Worm (Caenorhabditis elegans) whole organism, late embryonic: ENCODE data around the gene nuo-3.

Experiments used
- C08G9.2 ChIP-seq: sonication (generic microtip); optimal IDR thresholded peaks from 2 replicates; lab custom pipeline; 2016; ENCODE audit warnings: mild to moderate bottlenecking, missing genetic modification characterization, moderate library complexity, missing compliant biosample characterization
- K02D7.2 ChIP-seq: sonication (generic microtip); optimal IDR thresholded peaks from 2 replicates; lab custom pipeline; 2017; ENCODE audit warnings: mild to moderate bottlenecking, missing genetic modification characterization, missing compliant biosample characterization
- T23F11.4 ChIP-seq: fragments of 200-800 bp; sonication (Bioruptor generic); optimal IDR thresholded peaks from 2 replicates; lab custom pipeline; 2018; ENCODE audit warnings: mild to moderate bottlenecking, missing genetic modification characterization, missing compliant biosample characterization
- Y22D7AL.16 ChIP-seq: sonication (generic microtip); optimal IDR thresholded peaks from 2 replicates; lab custom pipeline; 2016; ENCODE audit warnings: missing genetic modification characterization, missing compliant biosample characterization
- ahr-1 ChIP-seq: sonication (generic microtip); optimal IDR thresholded peaks from 2 replicates; lab custom pipeline; 2016; ENCODE audit warnings: missing genetic modification characterization, missing compliant biosample characterization
- ama-1 ChIP-seq: fragments of 150-350 bp; optimal IDR thresholded peaks from 2 replicates; lab custom pipeline; 2014
- ceh-14 ChIP-seq: sonication (generic microtip); optimal IDR thresholded peaks from 2 replicates; lab custom pipeline; 2016; ENCODE audit warnings: missing genotype, missing genetic modification characterization, missing compliant biosample characterization
- ceh-19 ChIP-seq: fragments of 200-800 bp; sonication (Bioruptor generic); optimal IDR thresholded peaks from 2 replicates; lab custom pipeline; 2018; ENCODE audit warnings: mild to moderate bottlenecking, missing genetic modification characterization, missing compliant biosample characterization
- ceh-22 ChIP-seq: sonication (generic microtip); optimal IDR thresholded peaks from 2 replicates; lab custom pipeline; 2017; ENCODE audit warnings: missing biosample characterization, missing genetic modification characterization
- ceh-24 ChIP-seq: sonication (generic microtip); optimal IDR thresholded peaks from 2 replicates; lab custom pipeline; 2016; ENCODE audit warnings: mild to moderate bottlenecking, missing genetic modification characterization, missing compliant biosample characterization
- ceh-31 ChIP-seq: sonication (generic microtip); optimal IDR thresholded peaks from 2 replicates; lab custom pipeline; 2016; ENCODE audit warnings: missing genetic modification characterization, missing compliant biosample characterization
- ceh-34 ChIP-seq: sonication (generic microtip); optimal IDR thresholded peaks from 2 replicates; lab custom pipeline; 2016; ENCODE audit warnings: mild to moderate bottlenecking, missing genetic modification characterization, missing compliant biosample characterization
- ceh-45 ChIP-seq: fragments of 200-800 bp; sonication (Bioruptor generic); IDR thresholded peaks from 2 replicates; pipeline ENCODE4 v1.3.6; 2022; ENCODE audit warnings: missing genetic modification reagents, missing genetic modification characterization, missing compliant biosample characterization
- ceh-6 ChIP-seq: fragments of 200-800 bp; sonication (Bioruptor generic); optimal IDR thresholded peaks from 2 replicates; lab custom pipeline; 2018; ENCODE audit warnings: mild to moderate bottlenecking, missing genetic modification characterization, missing compliant biosample characterization
- ceh-9 ChIP-seq: sonication (generic microtip); optimal IDR thresholded peaks from 2 replicates; lab custom pipeline; 2016; ENCODE audit warnings: mild to moderate bottlenecking, missing genetic modification characterization, inconsistent platforms, missing compliant biosample characterization
- che-1 ChIP-seq: sonication (generic microtip); optimal IDR thresholded peaks from 2 replicates; lab custom pipeline; 2016; ENCODE audit warnings: mild to moderate bottlenecking, missing genetic modification characterization, missing compliant biosample characterization
- dmd-4 ChIP-seq: sonication (generic microtip); optimal IDR thresholded peaks from 2 replicates; lab custom pipeline; 2016; ENCODE audit warnings: borderline replicate concordance, missing genetic modification characterization, missing compliant biosample characterization
- dve-1 ChIP-seq: sonication (generic microtip); optimal IDR thresholded peaks from 2 replicates; lab custom pipeline; 2017; ENCODE audit warnings: antibody characterized with exemption, mild to moderate bottlenecking, missing genetic modification characterization, missing compliant biosample characterization
- elt-4 ChIP-seq: sonication (generic microtip); optimal IDR thresholded peaks from 2 replicates; lab custom pipeline; 2016; ENCODE audit warnings: missing genetic modification characterization, missing compliant biosample characterization
- ets-4 ChIP-seq: sonication (generic microtip); optimal IDR thresholded peaks from 2 replicates; lab custom pipeline; 2016; ENCODE audit warnings: missing genetic modification characterization, missing compliant biosample characterization
- fax-1 ChIP-seq: sonication (generic microtip); optimal IDR thresholded peaks from 2 replicates; lab custom pipeline; 2016; ENCODE audit warnings: missing genotype, missing genetic modification characterization, missing compliant biosample characterization
- hlh-30 ChIP-seq: sonication (generic microtip); optimal IDR thresholded peaks from 2 replicates; lab custom pipeline; 2017; ENCODE audit warnings: antibody characterized with exemption, missing genetic modification characterization, missing compliant biosample characterization; ENCODE audit not compliant: insufficient read depth
- hlh-8 ChIP-seq: sonication (generic microtip); optimal IDR thresholded peaks from 2 replicates; lab custom pipeline; 2016; ENCODE audit warnings: missing genotype, missing genetic modification characterization, missing compliant biosample characterization
- lim-6 ChIP-seq: sonication (generic microtip); optimal IDR thresholded peaks from 2 replicates; lab custom pipeline; 2016; ENCODE audit warnings: missing genetic modification characterization, missing compliant biosample characterization
- lin-11 ChIP-seq: fragments of 200-800 bp; sonication (Bioruptor generic); optimal IDR thresholded peaks from 2 replicates; lab custom pipeline; 2018; ENCODE audit warnings: mild to moderate bottlenecking, missing genetic modification characterization, missing compliant biosample characterization
- madf-2 ChIP-seq: sonication (generic microtip); optimal IDR thresholded peaks from 2 replicates; lab custom pipeline; 2017; ENCODE audit warnings: missing genetic modification characterization, missing compliant biosample characterization
- nfya-1 ChIP-seq: sonication (generic microtip); optimal IDR thresholded peaks from 2 replicates; lab custom pipeline; 2017; ENCODE audit warnings: missing genetic modification characterization, mild to moderate bottlenecking, missing compliant biosample characterization, antibody characterized with exemption, moderate library complexity
- nhr-11 ChIP-seq: fragments of 150-350 bp; optimal IDR thresholded peaks from 2 replicates; lab custom pipeline; 2014; ENCODE audit warnings: missing biosample characterization, missing genetic modification characterization
- npax-4 ChIP-seq: sonication (generic microtip); optimal IDR thresholded peaks from 2 replicates; lab custom pipeline; 2016; ENCODE audit warnings: missing genetic modification characterization, missing compliant biosample characterization
- odd-2 ChIP-seq: sonication (generic microtip); optimal IDR thresholded peaks from 2 replicates; lab custom pipeline; 2017; ENCODE audit warnings: antibody characterized with exemption, mild to moderate bottlenecking, missing genetic modification characterization, missing compliant biosample characterization
- pat-9 ChIP-seq: fragments of 200-800 bp; sonication (Bioruptor generic); optimal IDR thresholded peaks from 2 replicates; lab custom pipeline; 2018; ENCODE audit warnings: mild to moderate bottlenecking, missing genetic modification characterization, moderate library complexity, missing compliant biosample characterization
- pax-1 ChIP-seq: fragments of 150-350 bp; optimal IDR thresholded peaks from 2 replicates; lab custom pipeline; 2014; ENCODE audit warnings: missing biosample characterization, missing genetic modification characterization
- pha-2 ChIP-seq: sonication (generic microtip); optimal IDR thresholded peaks from 2 replicates; lab custom pipeline; 2017; ENCODE audit warnings: mild to moderate bottlenecking, missing genetic modification characterization, missing compliant biosample characterization
- pha-4 ChIP-seq: fragments of 150-350 bp; optimal IDR thresholded peaks from 2 replicates; lab custom pipeline; 2018; ENCODE audit warnings: missing biosample characterization, missing genetic modification reagents, missing genetic modification characterization
- rnt-1 ChIP-seq: sonication (generic microtip); optimal IDR thresholded peaks from 2 replicates; lab custom pipeline; 2016; ENCODE audit warnings: missing genetic modification characterization, missing compliant biosample characterization
- sox-4 ChIP-seq: sonication (generic microtip); optimal IDR thresholded peaks from 2 replicates; lab custom pipeline; 2017; ENCODE audit warnings: mild to moderate bottlenecking, missing genetic modification characterization, inconsistent platforms, missing compliant biosample characterization
- tbx-7 ChIP-seq: sonication (generic microtip); optimal IDR thresholded peaks from 2 replicates; lab custom pipeline; 2016; ENCODE audit warnings: missing genotype, missing genetic modification characterization, missing compliant biosample characterization
- unc-3 ChIP-seq, 2 experiments: fragments of 200-800 bp in 1 of 2; sonication (Bioruptor generic) in 1 of 2; sonication (generic microtip) in 1 of 2; conservative IDR thresholded peaks in 1 of 2; optimal IDR thresholded peaks in 1 of 2; 2 replicates each; pipeline versions ENCODE4 v1.3.6 to Lab custom; 2016 to 2022; ENCODE audit warnings: missing compliant biosample characterization in 2 of 2, missing genetic modification characterization in 2 of 2, missing genetic modification reagents in 1 of 2
- unc-55 ChIP-seq: sonication (generic microtip); optimal IDR thresholded peaks from 2 replicates; lab custom pipeline; 2017; ENCODE audit warnings: missing biosample characterization, missing genetic modification reagents, missing genetic modification characterization

Gene nuo-3

DNA sequence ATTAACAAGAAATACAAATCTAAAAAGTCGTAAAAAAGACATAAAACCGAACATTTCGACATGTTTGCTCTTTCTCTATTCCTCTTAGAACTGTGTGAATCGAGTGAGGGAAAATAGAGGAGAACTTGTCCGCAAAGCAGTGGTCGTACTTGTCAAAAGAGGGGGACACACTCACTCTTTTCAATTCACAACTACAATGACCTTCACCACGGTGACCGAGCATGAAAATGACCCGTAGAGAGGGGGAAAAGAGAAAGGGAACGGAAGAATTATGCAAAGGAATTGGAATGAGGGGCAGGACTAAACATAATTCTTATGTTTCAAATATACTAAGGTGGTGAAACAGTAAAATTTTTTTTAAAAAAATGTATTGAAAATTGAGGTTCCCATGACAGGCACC lies 36.2 kb upstream of the nuo-3 start:
- no peak for TF ChIP-seq ceh-34 (tag; lab: Kevin White, UChicago)
- TF ChIP-seq nfya-1 (tag; lab: Kevin White, UChicago): peak; percentile 13
- no peak for TF ChIP-seq nhr-11 (tag; lab: Kevin White, UChicago)
- TF ChIP-seq unc-55: no peak
- peak; percentile 70 for TF ChIP-seq pax-1 (tag; lab: Kevin White, UChicago)
- TF ChIP-seq ceh-31 (tag; lab: Kevin White, UChicago): peak; percentile 21
- TF ChIP-seq ama-1: no peak

DNA sequence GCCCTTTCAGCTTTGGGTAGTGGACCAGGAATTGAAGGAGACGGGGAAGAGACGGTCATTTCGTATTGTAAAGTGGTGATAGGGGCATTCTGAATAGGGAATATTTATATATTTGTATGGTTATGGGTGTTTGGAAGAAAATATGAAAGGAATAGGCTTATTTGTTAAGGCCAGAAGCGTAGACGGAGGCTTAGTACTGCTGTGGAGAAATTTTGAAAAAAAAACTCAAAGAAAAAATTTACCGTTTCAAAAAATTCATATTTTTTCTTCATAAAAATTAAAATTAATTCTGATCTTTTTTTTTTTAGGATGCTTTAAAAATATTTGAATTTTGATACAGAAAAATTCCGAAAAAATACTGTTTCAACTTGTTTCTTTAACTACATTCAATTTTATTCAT lies 31.7 kb upstream of the nuo-3 start, which contains the start of gene hhat-2:
TSS of gene hhat-2 (minus strand) at position 101 of the 400 bp plus-strand sequence.
- TF ChIP-seq fax-1 (no peak), rnt-1 (no peak), ceh-22 (tag; lab: Kevin White, UChicago) (no peak), ceh-19 (GFP tag; lab: Kevin White, UChicago) (no peak), C08G9.2 (tag; lab: Kevin White, UChicago) (no peak), T23F11.4 (GFP tag; lab: Kevin White, UChicago) (no peak), lim-6 (no peak), odd-2 (tag; lab: Kevin White, UChicago) (no peak), pha-2 (tag; lab: Kevin White, UChicago) (no peak), madf-2 (tag; lab: Kevin White, UChicago) (no peak), unc-3 (GFP tag; conservative IDR thresholded peaks at IDR 0.05; lab: Robert Waterston, UW) (no peak), unc-3 (tag; optimal IDR thresholded peaks at IDR 0.05; lab: Kevin White, UChicago) (no peak), Y22D7AL.16 (tag; lab: Kevin White, UChicago) (no peak), ceh-14 (tag; lab: Kevin White, UChicago) (no peak), tbx-7 (no peak), ceh-24 (no peak), lin-11 (tag; lab: Kevin White, UChicago) (no peak)

DNA sequence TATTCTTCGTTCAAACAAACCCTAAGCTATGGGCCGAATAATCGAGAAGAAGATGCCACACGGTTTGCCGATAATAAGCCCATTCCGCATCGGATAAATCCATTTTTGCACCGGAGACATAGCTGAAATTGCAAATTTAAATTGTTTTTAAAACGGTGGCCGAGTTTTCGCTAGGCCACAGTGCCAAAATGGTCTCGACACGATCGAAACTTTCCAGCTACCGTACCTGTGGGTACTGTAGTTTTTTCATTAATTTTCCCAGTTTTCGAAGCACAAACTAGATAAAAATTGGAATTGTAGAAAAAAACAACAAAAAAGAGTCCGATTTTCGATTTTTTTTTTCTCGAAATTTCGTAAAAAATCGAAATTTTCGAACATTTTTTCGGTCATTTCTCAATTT lies 30.9 kb upstream of the nuo-3 start:
- TF ChIP-seq ets-4 (tag; lab: Kevin White, UChicago): no peak
- no peak for TF ChIP-seq pha-2 (tag; lab: Kevin White, UChicago)
- no peak for TF ChIP-seq ceh-6 (GFP tag; lab: Kevin White, UChicago)
- no peak for TF ChIP-seq hlh-30
- no peak for TF ChIP-seq hlh-8
- no peak for TF ChIP-seq dmd-4 (tag; lab: Kevin White, UChicago)
- TF ChIP-seq dve-1 (tag; lab: Kevin White, UChicago): no peak
- TF ChIP-seq fax-1: no peak
- TF ChIP-seq C08G9.2 (tag; lab: Kevin White, UChicago): no peak
- no peak for TF ChIP-seq rnt-1
- no peak for TF ChIP-seq odd-2 (tag; lab: Kevin White, UChicago)
- no peak for TF ChIP-seq ceh-9 (tag; lab: Kevin White, UChicago)
- TF ChIP-seq che-1: no peak

- no peak for TF ChIP-seq ahr-1
- no peak for TF ChIP-seq ceh-6 (GFP tag; lab: Kevin White, UChicago)
- no peak for TF ChIP-seq sox-4 (tag; lab: Kevin White, UChicago)
- TF ChIP-seq ceh-14 (tag; lab: Kevin White, UChicago): no peak
- TF ChIP-seq npax-4 (tag; lab: Kevin White, UChicago): no peak
- no peak for TF ChIP-seq ceh-45 (GFP tag; lab: Robert Waterston, UW)
- no peak for TF ChIP-seq lim-6
- TF ChIP-seq elt-4: no peak
- no peak for TF ChIP-seq K02D7.2 (tag; lab: Kevin White, UChicago)
- no peak for TF ChIP-seq pha-4
- TF ChIP-seq pat-9 (tag; lab: Kevin White, UChicago): no peak
These were observed 28.9 kb upstream of the nuo-3 start for ce11 chrIV:14826151-14826757.
